Worm (Caenorhabditis elegans): ENCODE data around the gene Y57A10A.29.

DNA sequence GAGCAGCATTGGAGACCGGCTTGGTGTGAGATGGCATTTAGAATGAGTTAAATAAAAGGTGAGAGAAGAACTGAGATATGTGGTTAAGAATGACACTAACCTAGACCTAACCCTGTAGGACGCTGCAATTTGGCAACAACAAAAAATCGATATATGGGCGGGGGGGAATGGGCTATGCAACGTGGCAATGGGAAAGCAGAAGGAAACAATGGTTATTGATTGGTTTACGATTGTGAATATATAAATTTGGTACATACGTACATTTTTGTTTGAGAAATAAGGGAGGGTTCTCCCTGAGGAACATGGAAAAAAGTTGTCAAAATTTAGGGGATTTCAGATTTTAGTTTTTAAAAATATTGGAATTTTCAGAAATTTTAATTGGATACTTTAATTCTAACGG lies 30.3 kb upstream of the Y57A10A.29 start, which contains the start of gene tag-276:
- no peak for TF ChIP-seq tab-1 (GFP tag; IDR thresholded peaks at IDR 0.05)
- no peak for TF ChIP-seq ztf-29 (GFP tag; IDR thresholded peaks at IDR 0.05)
- no peak for TF ChIP-seq T22C8.4 (GFP tag; IDR thresholded peaks at IDR 0.05)
- TF ChIP-seq ztf-23 (GFP tag; IDR thresholded peaks at IDR 0.05) = no peak
